Worm (Caenorhabditis elegans) whole organism, L4 larva: ENCODE data around the gene pix-1.

ENCODE experiments used
- F10B5.3 ChIP-seq: sonication (generic microtip); optimal IDR thresholded peaks from 2 replicates; lab custom pipeline; 2016; ENCODE audit warnings: mild to moderate bottlenecking, missing genetic modification characterization, missing compliant biosample characterization
- F26F4.8 ChIP-seq: fragments of 200-800 bp; sonication (Bioruptor generic); conservative IDR thresholded peaks from 2 replicates; pipeline ENCODE4 v1.3.6; 2022; ENCODE audit warnings: missing genetic modification characterization, missing compliant biosample characterization
- F37D6.2 ChIP-seq: sonication (generic microtip); optimal IDR thresholded peaks from 2 replicates; lab custom pipeline; 2016; ENCODE audit warnings: mild to moderate bottlenecking, missing genetic modification characterization, missing compliant biosample characterization
- F44E2.7 ChIP-seq: fragments of 200-800 bp; sonication (Bioruptor generic); IDR thresholded peaks from 2 replicates; pipeline ENCODE4 v2.1.2; 2022; ENCODE audit warnings: missing genetic modification characterization, missing compliant biosample characterization
- T20F7.1 ChIP-seq: fragments of 200-800 bp; sonication (Bioruptor generic); optimal IDR thresholded peaks from 2 replicates; lab custom pipeline; 2018; ENCODE audit warnings: mild to moderate bottlenecking, missing genetic modification characterization, missing compliant biosample characterization
- Y75B8A.6 ChIP-seq: fragments of 200-800 bp; sonication (Bioruptor generic); IDR thresholded peaks from 2 replicates; pipeline ENCODE4 v1.3.6; 2022; ENCODE audit warnings: missing genetic modification reagents, missing genetic modification characterization, missing compliant biosample characterization
- ZK546.5 ChIP-seq, 2 experiments: sonication (generic microtip); optimal IDR thresholded peaks; 2 replicates each; lab custom pipeline; 2017; ENCODE audit warnings: missing biosample characterization in 2 of 2, missing genetic modification characterization in 2 of 2
- ama-1 ChIP-seq: fragments of 150-350 bp; optimal IDR thresholded peaks from 2 replicates; lab custom pipeline; 2014; ENCODE audit warnings: inconsistent platforms, mixed read lengths
- arid-1 ChIP-seq: fragments of 200-800 bp; sonication (Bioruptor generic); conservative IDR thresholded peaks from 2 replicates; pipeline ENCODE4 v1.3.6; 2022; ENCODE audit warnings: missing genetic modification reagents, missing genetic modification characterization, missing compliant biosample characterization
- ceh-20 ChIP-seq: fragments of 200-800 bp; sonication (Bioruptor generic); IDR thresholded peaks from 2 replicates; pipeline ENCODE4 v1.3.6; 2022; ENCODE audit warnings: missing genetic modification reagents, missing genetic modification characterization, missing compliant biosample characterization
- ceh-28 ChIP-seq: fragments of 150-350 bp; optimal IDR thresholded peaks from 2 replicates; lab custom pipeline; 2014; ENCODE audit warnings: missing biosample characterization, missing genetic modification reagents, missing genetic modification characterization
- ceh-44 ChIP-seq: fragments of 200-800 bp; sonication (Bioruptor generic); IDR thresholded peaks from 2 replicates; pipeline ENCODE4 v1.3.6; 2022; ENCODE audit warnings: missing genetic modification reagents, missing genetic modification characterization, missing compliant biosample characterization
- ceh-62 ChIP-seq: sonication (generic microtip); optimal IDR thresholded peaks from 2 replicates; lab custom pipeline; 2017; ENCODE audit warnings: missing biosample characterization, missing genetic modification characterization
- daf-12 ChIP-seq: fragments of 150-350 bp; optimal IDR thresholded peaks from 2 replicates; lab custom pipeline; 2014; ENCODE audit warnings: missing biosample characterization, missing genetic modification reagents, missing genetic modification characterization
- dmd-6 ChIP-seq: fragments of 200-800 bp; sonication (Bioruptor generic); IDR thresholded peaks from 2 replicates; pipeline ENCODE4 v1.3.6; 2022; ENCODE audit warnings: missing genetic modification reagents, missing genetic modification characterization, missing compliant biosample characterization
- dmd-9 ChIP-seq: fragments of 200-800 bp; sonication (Bioruptor generic); IDR thresholded peaks from 2 replicates; pipeline ENCODE4 v1.3.6; 2022; ENCODE audit warnings: missing genetic modification reagents, missing genetic modification characterization, missing compliant biosample characterization
- egl-27 ChIP-seq: sonication (generic microtip); optimal IDR thresholded peaks from 3 replicates; lab custom pipeline; 2017; ENCODE audit warnings: missing biosample characterization, missing genetic modification reagents, missing genetic modification characterization
- fos-1 ChIP-seq: fragments of 150-350 bp; optimal IDR thresholded peaks from 2 replicates; lab custom pipeline; 2014; ENCODE audit warnings: missing biosample characterization, missing genetic modification characterization
- hlh-11 ChIP-seq: fragments of 200-800 bp; sonication (Bioruptor generic); optimal IDR thresholded peaks from 2 replicates; lab custom pipeline; 2018; ENCODE audit warnings: mild to moderate bottlenecking, missing genetic modification characterization, missing compliant biosample characterization
- hmg-1.1 ChIP-seq: fragments of 200-800 bp; sonication (Bioruptor generic); IDR thresholded peaks from 2 replicates; pipeline ENCODE4 v1.3.6; 2022; ENCODE audit warnings: missing genetic modification reagents, missing genetic modification characterization, missing compliant biosample characterization
- lim-7 ChIP-seq: fragments of 200-800 bp; sonication (Bioruptor generic); IDR thresholded peaks from 2 replicates; pipeline ENCODE4 v1.3.6; 2022; ENCODE audit warnings: missing genetic modification characterization, missing compliant biosample characterization
- lin-13 ChIP-seq: fragments of 150-350 bp; optimal IDR thresholded peaks from 2 replicates; lab custom pipeline; 2014; ENCODE audit warnings: missing biosample characterization, missing genetic modification reagents, missing genetic modification characterization
- lin-15B ChIP-seq: fragments of 150-350 bp; sonication (generic microtip); optimal IDR thresholded peaks from 3 replicates; lab custom pipeline; 2014; ENCODE audit warnings: missing biosample characterization, missing genetic modification characterization
- lin-29 ChIP-seq: fragments of 200-800 bp; sonication (Bioruptor generic); IDR thresholded peaks from 2 replicates; pipeline ENCODE4 v1.3.6; 2022; ENCODE audit warnings: missing genetic modification reagents, missing genetic modification characterization, missing compliant biosample characterization
- lin-38 ChIP-seq: fragments of 200-800 bp; sonication (Bioruptor generic); IDR thresholded peaks from 2 replicates; pipeline ENCODE4 v1.3.6; 2022; ENCODE audit warnings: missing genetic modification reagents, missing genetic modification characterization, missing compliant biosample characterization
- lsy-2 ChIP-seq, 2 experiments: fragments of 150-350 bp in 1 of 2; sonication (generic microtip) in 1 of 2; optimal IDR thresholded peaks; 2 replicates each; lab custom pipeline; 2014 to 2017; ENCODE audit warnings: missing biosample characterization in 2 of 2, missing genetic modification characterization in 2 of 2
- mdl-1 ChIP-seq, 2 experiments: fragments of 150-350 bp in 1 of 2; sonication (generic microtip) in 1 of 2; optimal IDR thresholded peaks; 2 replicates each; lab custom pipeline; 2014 to 2017; ENCODE audit warnings: missing biosample characterization in 2 of 2, missing genetic modification characterization in 2 of 2
- mdt-29 ChIP-seq: fragments of 200-800 bp; sonication (Bioruptor generic); IDR thresholded peaks from 2 replicates; pipeline ENCODE4 v1.3.6; 2022; ENCODE audit warnings: missing genetic modification reagents, missing genetic modification characterization, missing compliant biosample characterization
- mxl-2 ChIP-seq: fragments of 200-800 bp; sonication (Bioruptor generic); conservative IDR thresholded peaks from 2 replicates; pipeline ENCODE4 v1.3.6; 2022; ENCODE audit warnings: missing genetic modification reagents, missing genetic modification characterization, missing compliant biosample characterization
- nhr-10 ChIP-seq: fragments of 150-350 bp; optimal IDR thresholded peaks from 2 replicates; lab custom pipeline; 2014; ENCODE audit warnings: missing biosample characterization, missing genetic modification characterization
- nhr-102 ChIP-seq: sonication (generic microtip); optimal IDR thresholded peaks from 2 replicates; lab custom pipeline; 2016; ENCODE audit warnings: mild to moderate bottlenecking, missing genetic modification characterization, moderate library complexity, missing compliant biosample characterization
- nhr-11 ChIP-seq: fragments of 150-350 bp; optimal IDR thresholded peaks from 2 replicates; lab custom pipeline; 2014; ENCODE audit warnings: missing biosample characterization, missing genetic modification characterization
- nhr-111 ChIP-seq: fragments of 200-800 bp; sonication (Bioruptor generic); optimal IDR thresholded peaks from 2 replicates; lab custom pipeline; 2018; ENCODE audit warnings: mild to moderate bottlenecking, missing genetic modification characterization, missing compliant biosample characterization
- nhr-237 ChIP-seq: sonication (generic microtip); optimal IDR thresholded peaks from 2 replicates; lab custom pipeline; 2017; ENCODE audit warnings: missing biosample characterization, missing genetic modification characterization
- nhr-25 ChIP-seq: sonication (generic microtip); optimal IDR thresholded peaks from 2 replicates; lab custom pipeline; 2017; ENCODE audit warnings: missing genetic modification characterization, mild to moderate bottlenecking, missing compliant biosample characterization, antibody characterized with exemption, moderate library complexity, borderline replicate concordance; ENCODE audit not compliant: insufficient read depth
- nhr-28 ChIP-seq: fragments of 150-350 bp; optimal IDR thresholded peaks from 2 replicates; lab custom pipeline; 2014; ENCODE audit warnings: missing biosample characterization, missing genetic modification characterization
- nhr-41 ChIP-seq: fragments of 200-800 bp; sonication (Bioruptor generic); IDR thresholded peaks from 2 replicates; pipeline ENCODE4 v1.3.6; 2022; ENCODE audit warnings: missing genetic modification reagents, missing genetic modification characterization, missing compliant biosample characterization
- nhr-48 ChIP-seq: sonication (generic microtip); optimal IDR thresholded peaks from 2 replicates; lab custom pipeline; 2016; ENCODE audit warnings: mild to moderate bottlenecking, missing genetic modification characterization, missing compliant biosample characterization
- nhr-6 ChIP-seq: fragments of 150-350 bp; optimal IDR thresholded peaks from 2 replicates; lab custom pipeline; 2014; ENCODE audit warnings: missing biosample characterization, missing genetic modification characterization
- nhr-76 ChIP-seq: fragments of 150-350 bp; optimal IDR thresholded peaks from 2 replicates; lab custom pipeline; 2014; ENCODE audit warnings: missing biosample characterization, missing genetic modification characterization
- nhr-77 ChIP-seq: fragments of 150-350 bp; optimal IDR thresholded peaks from 2 replicates; lab custom pipeline; 2014; ENCODE audit warnings: missing biosample characterization, missing genetic modification characterization
- php-3 ChIP-seq: fragments of 200-800 bp; sonication (Bioruptor generic); IDR thresholded peaks from 2 replicates; pipeline ENCODE4 v1.3.6; 2022; ENCODE audit warnings: missing genetic modification reagents, missing genetic modification characterization, missing compliant biosample characterization
- pqm-1 ChIP-seq: sonication (generic microtip); optimal IDR thresholded peaks from 2 replicates; lab custom pipeline; 2017; ENCODE audit warnings: missing biosample characterization, missing genetic modification characterization
- saeg-2 ChIP-seq: fragments of 200-800 bp; sonication (Bioruptor generic); IDR thresholded peaks from 2 replicates; pipeline ENCODE4 v1.3.6; 2022; ENCODE audit warnings: missing genetic modification reagents, missing genetic modification characterization, missing compliant biosample characterization
- set-16 ChIP-seq: fragments of 200-800 bp; sonication (Bioruptor generic); IDR thresholded peaks from 2 replicates; pipeline ENCODE4 v1.3.6; 2022; ENCODE audit warnings: missing genetic modification reagents, missing genetic modification characterization, missing compliant biosample characterization
- snpc-1.2 ChIP-seq: fragments of 200-800 bp; sonication (Bioruptor generic); IDR thresholded peaks from 2 replicates; pipeline ENCODE4 v1.3.6; 2022; ENCODE audit warnings: missing genetic modification reagents, missing genetic modification characterization, missing compliant biosample characterization
- snpc-4 ChIP-seq: fragments of 150-350 bp; optimal IDR thresholded peaks from 2 replicates; lab custom pipeline; 2014; ENCODE audit warnings: missing biosample characterization, missing genetic modification characterization
- tra-1 ChIP-seq: fragments of 200-800 bp; sonication (Bioruptor generic); IDR thresholded peaks from 2 replicates; pipeline ENCODE4 v1.3.6; 2022; ENCODE audit warnings: missing genetic modification reagents, missing genetic modification characterization, missing compliant biosample characterization
- unc-62 ChIP-seq, 3 experiments: fragments of 150-350 bp in 1 of 3; sonication (generic microtip); optimal IDR thresholded peaks in 2 of 3; peaks in 1 of 3; 1 replicate in 1 of 3; 2 replicates in 2 of 3; lab custom pipeline; 2014 to 2017; ENCODE audit warnings: missing biosample characterization in 3 of 3, missing genetic modification characterization in 3 of 3, missing genetic modification reagents in 3 of 3, missing genotype in 1 of 3
- zfp-3 ChIP-seq: fragments of 200-800 bp; sonication (Bioruptor generic); conservative IDR thresholded peaks from 2 replicates; pipeline ENCODE4 v1.3.6; 2022; ENCODE audit warnings: missing genetic modification reagents, missing genetic modification characterization, missing compliant biosample characterization
- ztf-7 ChIP-seq: fragments of 150-350 bp; optimal IDR thresholded peaks from 2 replicates; lab custom pipeline; 2014; ENCODE audit warnings: missing biosample characterization, missing genetic modification characterization

pix-1 gene

ce11 chrX:13685725-13686124, 41.4 kb upstream of the pix-1 start (continued):
- TF ChIP-seq snpc-1.2 (GFP tag; lab: Robert Waterston, UW) (no peak), nhr-111 (GFP tag; lab: Kevin White, UChicago) (no peak), dmd-6 (peak; percentile 17; the same call in 1 of the 2 replicates), ceh-20 (GFP tag; lab: Robert Waterston, UW) (no peak), egl-27 (tag; lab: Kevin White, UChicago) (no peak), ztf-7 (tag; lab: Kevin White, UChicago) (no peak), nhr-237 (no peak), php-3 (GFP tag; lab: Robert Waterston, UW) (peak; percentile 76), pqm-1 (peak; percentile 58), nhr-48 (no peak), hlh-11 (tag; lab: Kevin White, UChicago) (peak; percentile 28), nhr-25 (tag; lab: Kevin White, UChicago) (no peak), nhr-6 (tag; lab: Kevin White, UChicago) (peak; percentile 46), T20F7.1 (GFP tag; lab: Kevin White, UChicago) (no peak), arid-1 (GFP tag; lab: Robert Waterston, UW) (no peak), mdl-1 (tag; optimal IDR thresholded peaks at IDR 0.05; lab: Kevin White, UChicago) (peak in 1 of 2 experiments; percentile 40), nhr-77 (tag; lab: Kevin White, UChicago) (peak; percentile 14), dmd-9 (GFP tag; lab: Robert Waterston, UW) (no peak), nhr-28 (peak; percentile 29)
- TF ChIP-seq, all 104 proteins: peak for 11

- TF ChIP-seq ceh-28 (tag; lab: Kevin White, UChicago) (no peak), nhr-11 (tag; lab: Kevin White, UChicago) (no peak), unc-62 (GFP tag; optimal IDR thresholded peaks at IDR 0.05 in 1 of 2; lab: Kevin White, UChicago) (peak in 1 of 2 experiments; percentile 98), unc-62 (tag; optimal IDR thresholded peaks at IDR 0.05; lab: Kevin White, UChicago) (no peak), Y75B8A.6 (GFP tag; lab: Robert Waterston, UW) (no peak), lsy-2 (tag; optimal IDR thresholded peaks at IDR 0.05; lab: Kevin White, UChicago) (peak in 1 of 2 experiments; percentile 43), F44E2.7 (GFP tag; lab: Robert Waterston, UW) (no peak), nhr-48 (no peak), arid-1 (GFP tag; lab: Robert Waterston, UW) (no peak), ceh-44 (GFP tag; lab: Robert Waterston, UW) (no peak), tra-1 (GFP tag; lab: Robert Waterston, UW) (peak; percentile 27; the same call in 1 of the 2 replicates), snpc-4 (tag; lab: Kevin White, UChicago) (no peak), lin-13 (GFP tag; lab: Kevin White, UChicago) (peak; percentile 35), lin-15B (tag; lab: Kevin White, UChicago) (no peak), ama-1 (no peak), nhr-76 (tag; lab: Kevin White, UChicago) (no peak), daf-12 (tag; lab: Kevin White, UChicago) (no peak), saeg-2 (GFP tag; lab: Robert Waterston, UW) (no peak), lin-29 (GFP tag; lab: Robert Waterston, UW) (no peak), lin-38 (no peak), lim-7 (GFP tag; lab: Robert Waterston, UW) (no peak), nhr-41 (GFP tag; lab: Robert Waterston, UW) (no peak), ZK546.5 (tag; optimal IDR thresholded peaks at IDR 0.05; lab: Kevin White, UChicago) (no peak), nhr-102 (peak; percentile 22), php-3 (GFP tag; lab: Robert Waterston, UW) (no peak), ceh-62 (tag; lab: Kevin White, UChicago) (no peak), F10B5.3 (tag; lab: Kevin White, UChicago) (peak; percentile 59), fos-1 (tag; lab: Kevin White, UChicago) (no peak), set-16 (peak; percentile 35; the same call in 1 of the 2 replicates), mxl-2 (GFP tag; lab: Robert Waterston, UW) (no peak), F26F4.8 (GFP tag; lab: Robert Waterston, UW) (no peak), snpc-1.2 (GFP tag; lab: Robert Waterston, UW) (no peak), F37D6.2 (tag; lab: Kevin White, UChicago) (peak; percentile 43), mdt-29 (GFP tag; lab: Robert Waterston, UW) (no peak), nhr-10 (tag; lab: Kevin White, UChicago) (no peak), zfp-3 (GFP tag; lab: Robert Waterston, UW) (no peak), hmg-1.1 (GFP tag; lab: Robert Waterston, UW) (peak; percentile 83)
These were observed 40.0 kb upstream of the pix-1 start for ce11 chrX:13687111-13687512.
